Worm (Caenorhabditis elegans) whole organism, L2 larva: ENCODE results near the gene mrpl-21.

Experiments used
- C34F6.9 ChIP-seq: fragments of 150-350 bp; optimal IDR thresholded peaks from 2 replicates; lab custom pipeline; 2014; ENCODE audit warnings: missing biosample characterization, missing genetic modification characterization
- F13H6.1 ChIP-seq: sonication (generic microtip); optimal IDR thresholded peaks from 2 replicates; lab custom pipeline; 2016; ENCODE audit warnings: missing genetic modification characterization, missing compliant biosample characterization
- R02D3.7 ChIP-seq: fragments of 150-350 bp; optimal IDR thresholded peaks from 2 replicates; lab custom pipeline; 2014; ENCODE audit warnings: missing biosample characterization, missing genetic modification characterization
- Y55F3AM.14 ChIP-seq: fragments of 200-800 bp; sonication (Bioruptor generic); optimal IDR thresholded peaks from 2 replicates; lab custom pipeline; 2018; ENCODE audit warnings: mild to moderate bottlenecking, missing genetic modification characterization, missing compliant biosample characterization
- ZK546.5 ChIP-seq: sonication (generic microtip); optimal IDR thresholded peaks from 2 replicates; lab custom pipeline; 2017; ENCODE audit warnings: missing biosample characterization, missing genetic modification characterization
- alr-1 ChIP-seq: fragments of 150-350 bp; optimal IDR thresholded peaks from 2 replicates; lab custom pipeline; 2014; ENCODE audit warnings: missing biosample characterization, missing genetic modification characterization
- aly-2 ChIP-seq: fragments of 150-350 bp; optimal IDR thresholded peaks from 2 replicates; lab custom pipeline; 2014; ENCODE audit warnings: missing biosample characterization, missing genetic modification characterization
- ama-1 ChIP-seq: fragments of 150-350 bp; optimal IDR thresholded peaks from 2 replicates; lab custom pipeline; 2018; ENCODE audit warnings: inconsistent platforms
- blmp-1 ChIP-seq: sonication (generic microtip); optimal IDR thresholded peaks from 2 replicates; lab custom pipeline; 2017; ENCODE audit warnings: missing genetic modification characterization, mild to moderate bottlenecking, missing compliant biosample characterization, antibody characterized with exemption, moderate library complexity; ENCODE audit not compliant: insufficient read depth
- ceh-16 ChIP-seq: fragments of 150-350 bp; optimal IDR thresholded peaks from 2 replicates; lab custom pipeline; 2014; ENCODE audit warnings: missing biosample characterization, missing genetic modification characterization
- ceh-82 ChIP-seq: fragments of 150-350 bp; optimal IDR thresholded peaks from 2 replicates; lab custom pipeline; 2014; ENCODE audit warnings: missing biosample characterization, missing genetic modification characterization
- crh-2 ChIP-seq: sonication (generic microtip); optimal IDR thresholded peaks from 2 replicates; lab custom pipeline; 2017; ENCODE audit warnings: missing biosample characterization, missing genetic modification characterization
- dmd-4 ChIP-seq: sonication (generic microtip); optimal IDR thresholded peaks from 2 replicates; lab custom pipeline; 2017; ENCODE audit warnings: missing biosample characterization, missing genetic modification characterization
- egl-27 ChIP-seq: sonication (generic microtip); optimal IDR thresholded peaks from 3 replicates; lab custom pipeline; 2017; ENCODE audit warnings: missing biosample characterization, missing genetic modification reagents, missing genetic modification characterization
- elt-1 ChIP-seq: fragments of 150-350 bp; optimal IDR thresholded peaks from 2 replicates; lab custom pipeline; 2014; ENCODE audit warnings: missing biosample characterization, missing genetic modification characterization
- elt-3 ChIP-seq: sonication (generic microtip); optimal IDR thresholded peaks from 2 replicates; lab custom pipeline; 2017; ENCODE audit warnings: missing biosample characterization, missing genetic modification characterization
- fos-1 ChIP-seq: fragments of 150-350 bp; optimal IDR thresholded peaks from 2 replicates; lab custom pipeline; 2014; ENCODE audit warnings: missing biosample characterization, missing genetic modification characterization
- gmeb-1 ChIP-seq: fragments of 150-350 bp; optimal IDR thresholded peaks from 2 replicates; lab custom pipeline; 2014; ENCODE audit warnings: missing biosample characterization, missing genetic modification characterization
- lin-11 ChIP-seq: fragments of 150-350 bp; sonication (generic microtip); optimal IDR thresholded peaks from 2 replicates; lab custom pipeline; 2014; ENCODE audit warnings: missing biosample characterization, missing genetic modification characterization, inconsistent platforms, mixed read lengths
- lin-13 ChIP-seq: fragments of 150-350 bp; optimal IDR thresholded peaks from 2 replicates; lab custom pipeline; 2014; ENCODE audit warnings: missing biosample characterization, missing genetic modification reagents, missing genetic modification characterization
- lin-39 ChIP-seq: fragments of 150-350 bp; optimal IDR thresholded peaks from 2 replicates; lab custom pipeline; 2014; ENCODE audit warnings: missing biosample characterization, missing genetic modification reagents, missing genetic modification characterization
- lsy-2 ChIP-seq, 2 experiments: fragments of 150-350 bp in 1 of 2; sonication (generic microtip) in 1 of 2; optimal IDR thresholded peaks; 2 replicates each; lab custom pipeline; 2014 to 2017; ENCODE audit warnings: missing biosample characterization in 2 of 2, missing genetic modification characterization in 2 of 2
- mab-5 ChIP-seq: fragments of 150-350 bp; optimal IDR thresholded peaks from 2 replicates; lab custom pipeline; 2014; ENCODE audit warnings: missing biosample characterization, missing genetic modification characterization
- mbf-1 ChIP-seq: sonication (generic microtip); optimal IDR thresholded peaks from 2 replicates; lab custom pipeline; 2017; ENCODE audit warnings: missing biosample characterization, missing genetic modification characterization
- mdl-1 ChIP-seq, 2 experiments: fragments of 150-350 bp in 1 of 2; sonication (generic microtip) in 1 of 2; optimal IDR thresholded peaks; 2 replicates each; lab custom pipeline; 2017; ENCODE audit warnings: missing biosample characterization in 2 of 2, missing genetic modification characterization in 2 of 2
- nhr-10 ChIP-seq: sonication (generic microtip); optimal IDR thresholded peaks from 2 replicates; lab custom pipeline; 2017; ENCODE audit warnings: missing biosample characterization, missing genetic modification characterization
- nhr-11 ChIP-seq: fragments of 150-350 bp; optimal IDR thresholded peaks from 2 replicates; lab custom pipeline; 2014; ENCODE audit warnings: missing biosample characterization, missing genetic modification characterization
- nhr-12 ChIP-seq: fragments of 150-350 bp; optimal IDR thresholded peaks from 2 replicates; lab custom pipeline; 2014; ENCODE audit warnings: missing biosample characterization, missing genetic modification characterization
- nhr-129 ChIP-seq: fragments of 150-350 bp; optimal IDR thresholded peaks from 2 replicates; lab custom pipeline; 2014; ENCODE audit warnings: missing biosample characterization, missing genetic modification characterization
- nhr-21 ChIP-seq: fragments of 150-350 bp; optimal IDR thresholded peaks from 2 replicates; lab custom pipeline; 2014; ENCODE audit warnings: missing biosample characterization, missing genetic modification characterization
- nhr-23 ChIP-seq: fragments of 150-350 bp; optimal IDR thresholded peaks from 2 replicates; lab custom pipeline; 2014; ENCODE audit warnings: missing biosample characterization, missing genetic modification reagents, missing genetic modification characterization
- nhr-237 ChIP-seq: fragments of 150-350 bp; optimal IDR thresholded peaks from 2 replicates; lab custom pipeline; 2014; ENCODE audit warnings: missing biosample characterization, missing genetic modification characterization
- nhr-25 ChIP-seq: fragments of 150-350 bp; sonication (generic microtip); optimal IDR thresholded peaks from 3 replicates; lab custom pipeline; 2014; ENCODE audit warnings: missing biosample characterization, missing genetic modification characterization
- nhr-6 ChIP-seq: fragments of 150-350 bp; optimal IDR thresholded peaks from 2 replicates; lab custom pipeline; 2014; ENCODE audit warnings: missing biosample characterization, missing genetic modification characterization
- nhr-77 ChIP-seq: fragments of 150-350 bp; optimal IDR thresholded peaks from 2 replicates; lab custom pipeline; 2014; ENCODE audit warnings: missing biosample characterization, missing genetic modification characterization
- peb-1 ChIP-seq: fragments of 150-350 bp; optimal IDR thresholded peaks from 2 replicates; lab custom pipeline; 2014; ENCODE audit warnings: missing biosample characterization, missing genetic modification characterization
- sem-4 ChIP-seq: fragments of 150-350 bp; optimal IDR thresholded peaks from 2 replicates; lab custom pipeline; 2014; ENCODE audit warnings: missing biosample characterization, missing genetic modification reagents, missing genetic modification characterization
- skn-1 ChIP-seq: sonication (generic microtip); optimal IDR thresholded peaks from 2 replicates; lab custom pipeline; 2017; ENCODE audit warnings: missing biosample characterization, missing genetic modification characterization
- sma-3 ChIP-seq: sonication (generic microtip); optimal IDR thresholded peaks from 2 replicates; lab custom pipeline; 2016; ENCODE audit warnings: missing genetic modification reagents, missing genetic modification characterization, missing compliant biosample characterization
- sma-9 ChIP-seq, 2 experiments: fragments of 150-350 bp in 1 of 2; sonication (generic microtip) in 1 of 2; optimal IDR thresholded peaks; 2 replicates each; lab custom pipeline; 2014 to 2016; ENCODE audit warnings: missing genetic modification characterization in 2 of 2, mild to moderate bottlenecking in 1 of 2, missing biosample characterization in 1 of 2, missing compliant biosample characterization in 1 of 2, missing genetic modification reagents in 1 of 2, moderate library complexity in 1 of 2
- snpc-4 ChIP-seq: fragments of 150-350 bp; optimal IDR thresholded peaks from 2 replicates; lab custom pipeline; 2014; ENCODE audit warnings: missing biosample characterization, missing genetic modification characterization
- unc-39 ChIP-seq: fragments of 150-350 bp; optimal IDR thresholded peaks from 2 replicates; lab custom pipeline; 2014; ENCODE audit warnings: missing biosample characterization, missing genetic modification characterization
- unc-55 ChIP-seq: fragments of 150-350 bp; sonication (generic microtip); optimal IDR thresholded peaks from 3 replicates; lab custom pipeline; 2014; ENCODE audit warnings: missing biosample characterization, missing genetic modification reagents, missing genetic modification characterization
- unc-62 ChIP-seq: fragments of 150-350 bp; optimal IDR thresholded peaks from 2 replicates; lab custom pipeline; 2014; ENCODE audit warnings: missing biosample characterization, missing genetic modification reagents, missing genetic modification characterization
- zag-1 ChIP-seq: fragments of 150-350 bp; optimal IDR thresholded peaks from 2 replicates; lab custom pipeline; 2014; ENCODE audit warnings: missing biosample characterization, missing genetic modification characterization
- ztf-1 ChIP-seq: fragments of 200-800 bp; sonication (Bioruptor generic); conservative IDR thresholded peaks from 2 replicates; pipeline ENCODE4 v1.3.6; 2022; ENCODE audit warnings: missing genetic modification characterization, missing compliant biosample characterization
- ztf-11 ChIP-seq: sonication (generic microtip); optimal IDR thresholded peaks from 2 replicates; lab custom pipeline; 2017; ENCODE audit warnings: missing biosample characterization, missing genetic modification characterization
- ztf-4 ChIP-seq: fragments of 150-350 bp; optimal IDR thresholded peaks from 2 replicates; lab custom pipeline; 2014; ENCODE audit warnings: missing biosample characterization, missing genetic modification characterization

The mrpl-21 gene

DNA sequence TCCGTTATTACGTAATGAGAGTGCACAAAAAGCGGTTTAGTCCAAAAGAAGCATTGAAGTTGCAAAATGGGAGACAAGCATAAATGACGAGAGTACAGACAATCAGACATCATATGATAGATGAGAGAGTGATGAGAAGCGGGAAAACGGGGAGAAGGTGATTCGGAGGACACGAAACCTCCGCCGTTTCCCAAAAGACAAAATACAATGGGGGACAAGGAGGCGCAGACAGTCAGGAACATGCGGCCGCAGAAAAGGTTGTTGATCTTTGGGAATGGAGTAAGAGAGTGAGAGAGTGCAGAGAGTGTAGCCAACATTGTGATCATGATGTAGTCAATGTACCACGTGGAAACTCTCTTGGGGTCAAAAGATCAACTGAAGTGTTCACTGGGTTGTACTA lies 5.7 kb downstream of the mrpl-21 start (continued):
- TF ChIP-seq aly-2 (tag; lab: Kevin White, UChicago) (no peak), unc-39 (tag; lab: Kevin White, UChicago) (no peak), zag-1 (tag; lab: Kevin White, UChicago) (peak; percentile 61), R02D3.7 (tag; lab: Kevin White, UChicago) (no peak), elt-3 (no peak)
- TF ChIP-seq, all 48 proteins: peak for 29

DNA sequence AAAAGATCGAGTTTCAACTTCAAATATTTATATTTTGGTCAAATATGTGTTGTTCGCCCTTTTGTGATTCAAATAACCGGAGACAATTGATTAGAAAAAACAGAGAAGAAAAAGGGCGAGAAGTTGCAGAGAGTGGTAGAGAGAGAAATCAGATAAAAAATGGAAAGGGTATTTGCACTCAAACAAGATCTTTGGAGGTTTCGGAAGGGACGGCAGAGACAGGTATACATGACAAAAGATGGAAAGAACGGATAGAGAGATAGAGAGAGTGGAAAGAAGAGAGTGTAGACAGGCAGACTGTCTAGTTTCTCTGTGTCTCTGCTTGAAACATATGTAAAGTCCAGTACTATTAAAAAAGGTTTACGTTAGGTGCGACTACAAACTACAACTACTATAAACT lies 7.2 kb downstream of the mrpl-21 start:
- peak; percentile 26 for TF ChIP-seq nhr-21
- no peak for TF ChIP-seq unc-39 (tag; lab: Kevin White, UChicago)
- TF ChIP-seq elt-1 = no peak
- TF ChIP-seq lin-13 = peak; percentile 95
- TF ChIP-seq sma-3 (GFP tag; lab: Kevin White, UChicago) = peak; percentile 35
- TF ChIP-seq mbf-1 (tag; lab: Kevin White, UChicago) = no peak
- peak; percentile 24 for TF ChIP-seq sem-4 (tag; lab: Kevin White, UChicago)
- TF ChIP-seq unc-55 (GFP tag; lab: Kevin White, UChicago) = no peak
- TF ChIP-seq dmd-4 (tag; lab: Kevin White, UChicago) = no peak
- no peak for TF ChIP-seq skn-1
- TF ChIP-seq fos-1 = no peak
- TF ChIP-seq alr-1 (tag; lab: Kevin White, UChicago) = no peak
- TF ChIP-seq ceh-16 (tag; lab: Kevin White, UChicago) = no peak
- no peak for TF ChIP-seq lin-39 (tag; lab: Kevin White, UChicago)
- TF ChIP-seq nhr-25 (tag; lab: Kevin White, UChicago) = peak; percentile 40
- TF ChIP-seq ceh-82 (tag; lab: Kevin White, UChicago) = no peak
- TF ChIP-seq sma-9 (GFP tag; optimal IDR thresholded peaks at IDR 0.05; lab: Kevin White, UChicago) = peak; percentile 79
- TF ChIP-seq sma-9 (tag; optimal IDR thresholded peaks at IDR 0.05; lab: Kevin White, UChicago) = no peak
- no peak for TF ChIP-seq gmeb-1
- TF ChIP-seq lsy-2 (tag; optimal IDR thresholded peaks at IDR 0.05; lab: Kevin White, UChicago) = peak in 1 of 2 experiments; percentile 37
- TF ChIP-seq F13H6.1 = peak; percentile 12
- no peak for TF ChIP-seq crh-2
- no peak for TF ChIP-seq snpc-4 (tag; lab: Kevin White, UChicago)
- peak; percentile 1 for TF ChIP-seq egl-27 (tag; lab: Kevin White, UChicago)
- no peak for TF ChIP-seq nhr-6 (tag; lab: Kevin White, UChicago)
- no peak for TF ChIP-seq nhr-12 (tag; lab: Kevin White, UChicago)
- TF ChIP-seq mab-5 (tag; lab: Kevin White, UChicago) = no peak
- no peak for TF ChIP-seq nhr-23 (tag; lab: Kevin White, UChicago)
- no peak for TF ChIP-seq peb-1 (tag; lab: Kevin White, UChicago)
- no peak for TF ChIP-seq ama-1 (lab: Kevin White, UChicago)
- TF ChIP-seq lin-11 (tag; lab: Kevin White, UChicago) = no peak
- no peak for TF ChIP-seq ZK546.5
- no peak for TF ChIP-seq unc-62
- TF ChIP-seq C34F6.9 (tag; lab: Kevin White, UChicago) = peak; percentile 35
- no peak for TF ChIP-seq mdl-1 (tag; optimal IDR thresholded peaks at IDR 0.05; lab: Kevin White, UChicago)
- TF ChIP-seq ztf-4 (tag; lab: Kevin White, UChicago) = no peak
- no peak for TF ChIP-seq nhr-11 (tag; lab: Kevin White, UChicago)
- no peak for TF ChIP-seq ztf-11 (tag; lab: Kevin White, UChicago)
- TF ChIP-seq Y55F3AM.14 = no peak
- no peak for TF ChIP-seq elt-3
- TF ChIP-seq zag-1 (tag; lab: Kevin White, UChicago) = no peak
- TF ChIP-seq nhr-129 = peak; percentile 34
- TF ChIP-seq nhr-10 (tag; lab: Kevin White, UChicago) = no peak
- no peak for TF ChIP-seq ztf-1 (GFP tag; lab: Robert Waterston, UW)
- peak; percentile 68 for TF ChIP-seq blmp-1 (tag; lab: Kevin White, UChicago)
- no peak for TF ChIP-seq nhr-77 (tag; lab: Kevin White, UChicago)
- TF ChIP-seq nhr-237 = no peak
- no peak for TF ChIP-seq R02D3.7 (tag; lab: Kevin White, UChicago)
- TF ChIP-seq aly-2 (tag; lab: Kevin White, UChicago) = no peak
